Worm (Caenorhabditis elegans): ENCODE data around the gene gld-3.
A peak's percentile ranks its signal among the peaks of the same experiment; 100 is the strongest.

The gld-3 gene

DNA sequence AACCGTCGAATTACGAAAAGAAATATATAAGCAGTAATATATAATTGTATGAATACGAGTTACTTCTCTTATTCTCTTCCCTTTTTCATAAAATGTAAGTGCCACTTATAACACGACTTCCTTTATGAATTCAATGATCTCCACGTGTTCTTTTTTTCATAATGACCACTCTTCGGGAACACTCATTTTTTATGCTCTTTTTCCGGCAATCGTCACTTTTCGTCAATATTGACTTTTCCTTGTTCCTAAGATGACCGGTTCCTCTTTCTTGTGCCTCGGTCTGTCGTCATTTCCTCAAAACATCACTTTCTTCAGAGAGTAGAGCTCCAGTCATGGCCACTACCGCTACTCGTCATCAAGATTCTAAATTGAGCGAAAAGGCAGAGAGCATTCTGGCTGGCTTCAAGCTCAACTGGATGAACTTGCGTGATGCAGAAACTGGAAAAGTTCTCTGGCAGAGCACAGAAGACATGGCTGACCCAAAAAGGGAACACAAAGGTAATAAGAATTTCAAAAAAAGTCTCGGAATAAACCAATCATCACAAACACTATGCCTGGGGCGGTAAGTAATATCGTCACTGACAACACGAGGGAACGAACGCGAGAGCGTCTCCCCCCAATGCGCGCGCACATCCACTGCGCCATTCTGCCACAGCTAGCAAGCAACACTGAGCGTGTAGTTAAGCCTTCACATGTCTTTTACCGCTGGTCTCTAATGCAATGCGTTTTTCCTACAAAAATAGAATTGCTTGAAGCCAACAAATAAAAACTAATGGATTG is 51.2 kb downstream of the gld-3 start, which contains the start of gene pdl-1:
TSS of gene pdl-1 (plus strand) at position 309 of the 780 bp plus-strand sequence.
- TF ChIP-seq duxl-1 (tag; optimal IDR thresholded peaks at IDR 0.05; ENCODE audit: poor library complexity) (peak; percentile 83), lsy-2 (tag; optimal IDR thresholded peaks at IDR 0.05) (peak in 1 of 2 experiments; percentile 72), zip-11 (GFP tag; IDR thresholded peaks at IDR 0.05) (peak; percentile 55; the same call in 1 of the 2 replicates), T26A8.4 (GFP tag; IDR thresholded peaks at IDR 0.05) (peak; percentile 93), T20F7.1 (GFP tag; optimal IDR thresholded peaks at IDR 0.05) (peak; percentile 67), daf-16 (GFP tag; optimal IDR thresholded peaks at IDR 0.05) (peak; percentile 70 to 93), daf-16 (tag; optimal IDR thresholded peaks at IDR 0.05) (peak; percentile 81), pqm-1 (tag; optimal IDR thresholded peaks at IDR 0.05) (no peak), ztf-11 (tag; optimal IDR thresholded peaks at IDR 0.05) (no peak), unc-39 (tag; optimal IDR thresholded peaks at IDR 0.05) (no peak), dpl-1 (GFP tag; optimal IDR thresholded peaks at IDR 0.05) (peak; percentile 40), ZK337.2 (GFP tag; IDR thresholded peaks at IDR 0.05) (peak; percentile 81), nhr-237 (tag; optimal IDR thresholded peaks at IDR 0.05) (no peak), dve-1 (tag; optimal IDR thresholded peaks at IDR 0.05; ENCODE audit: insufficient read depth) (peak; percentile 61), D1046.2 (GFP tag; IDR thresholded peaks at IDR 0.05) (peak; percentile 85), F10B5.3 (tag; optimal IDR thresholded peaks at IDR 0.05) (peak; percentile 69), lin-15B (tag; optimal IDR thresholded peaks at IDR 0.05) (no peak), Y48G9A.11 (GFP tag; IDR thresholded peaks at IDR 0.05) (peak; percentile 79), F26F4.8 (GFP tag; conservative IDR thresholded peaks at IDR 0.05) (peak; percentile 94), daf-19 (GFP tag; conservative IDR thresholded peaks at IDR 0.05) (peak; percentile 96), daf-8 (GFP tag; IDR thresholded peaks at IDR 0.05) (peak; percentile 24; the same call in 1 of the 2 replicates), madf-9 (GFP tag; conservative IDR thresholded peaks at IDR 0.05) (peak; percentile 76), madf-5 (GFP tag; IDR thresholded peaks at IDR 0.05) (peak; percentile 74 to 96; a peak in 3 of 4 replicates), ceh-32 (tag; optimal IDR thresholded peaks at IDR 0.05; ENCODE audit: poor library complexity) (peak; percentile 51), F37D6.2 (tag; optimal IDR thresholded peaks at IDR 0.05) (peak; percentile 68), mxl-2 (GFP tag; conservative IDR thresholded peaks at IDR 0.05) (no peak; the same call in 1 of the 2 replicates), nhr-111 (GFP tag; optimal IDR thresholded peaks at IDR 0.05) (peak; percentile 91), mes-2 (tag; optimal IDR thresholded peaks at IDR 0.05; ENCODE audit: poor library complexity, severe bottlenecking) (peak; percentile 86), F49E8.2 (tag; optimal IDR thresholded peaks at IDR 0.05; ENCODE audit: borderline replicate concordance) (peak; percentile 76), ceh-44 (GFP tag; IDR thresholded peaks at IDR 0.05) (peak; percentile 77), ama-1 (optimal IDR thresholded peaks at IDR 0.05) (no peak), set-16 (GFP tag; IDR thresholded peaks at IDR 0.05) (peak; percentile 54; the same call in 1 of the 2 replicates), dmd-6 (GFP tag; IDR thresholded peaks at IDR 0.05) (peak; percentile 73), lin-38 (GFP tag; IDR thresholded peaks at IDR 0.05) (peak; percentile 87), mxl-3 (GFP tag; optimal IDR thresholded peaks at IDR 0.05) (peak; percentile 53), hmg-1.1 (GFP tag; IDR thresholded peaks at IDR 0.05) (peak; percentile 95), daf-12 (tag; optimal IDR thresholded peaks at IDR 0.05) (no peak), nhr-76 (tag; optimal IDR thresholded peaks at IDR 0.05) (no peak), lin-1 (GFP tag; IDR thresholded peaks at IDR 0.05) (peak; percentile 94), lin-29 (GFP tag; IDR thresholded peaks at IDR 0.05) (peak; percentile 70), sdz-12 (GFP tag; optimal IDR thresholded peaks at IDR 0.05) (peak; percentile 88), hif-1 (tag; optimal IDR thresholded peaks at IDR 0.05) (peak in 1 of 2 experiments; percentile 69), zfp-2 (tag; optimal IDR thresholded peaks at IDR 0.05) (peak; percentile 32), spr-1 (tag; optimal IDR thresholded peaks at IDR 0.05) (peak; percentile 78), ceh-20 (GFP tag; IDR thresholded peaks at IDR 0.05) (peak; percentile 74; the same call in 1 of the 2 replicates), php-3 (GFP tag; IDR thresholded peaks at IDR 0.05) (peak; percentile 80), lim-7 (GFP tag; IDR thresholded peaks at IDR 0.05) (peak; percentile 99), lin-13 (GFP tag; optimal IDR thresholded peaks at IDR 0.05) (peak; percentile 62), skn-1 (tag; optimal IDR thresholded peaks at IDR 0.05) (no peak)

Data from whole organism, L4 larva.